Fruit fly (Drosophila melanogaster): ENCODE measurements around the gene CG12224.

The CG12224 gene

DNA sequence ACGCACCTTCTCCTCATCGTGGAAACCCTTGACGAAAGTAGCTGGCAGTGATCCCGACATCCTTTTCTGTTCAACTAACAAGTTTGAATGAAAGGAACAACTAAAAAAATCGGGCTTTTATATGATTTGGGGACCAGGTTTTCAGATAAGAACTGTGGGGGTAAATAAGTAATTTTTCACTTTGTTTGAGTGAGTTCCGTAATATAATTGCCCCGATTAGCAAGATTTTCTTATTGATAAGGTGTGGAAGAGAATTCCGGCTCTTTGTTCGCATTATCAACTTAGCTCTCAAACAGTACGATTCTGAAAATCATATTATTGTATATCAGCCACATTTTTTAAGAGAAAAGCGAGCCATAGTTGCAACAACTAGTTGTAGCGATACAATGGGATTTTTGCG, at the start of gene CG12224:
TSS of gene CG12224 (minus strand) at position 101 of the 400 bp plus-strand sequence.
- TF ChIP-seq bab1 (GFP tag; optimal IDR thresholded peaks at IDR 0.05) (no peak), Crg-1 (GFP tag; optimal IDR thresholded peaks at IDR 0.05) (no peak), Hr96 (GFP tag; optimal IDR thresholded peaks at IDR 0.05) (no peak), CG5204 (GFP tag; optimal IDR thresholded peaks at IDR 0.05) (no peak), CG14711 (tag; optimal IDR thresholded peaks at IDR 0.05) (no peak), pad (GFP tag; optimal IDR thresholded peaks at IDR 0.05) (no peak), ovo (GFP tag; optimal IDR thresholded peaks at IDR 0.05) (no peak), Clk (GFP tag; optimal IDR thresholded peaks at IDR 0.05) (no peak), CG33017 (tag; optimal IDR thresholded peaks at IDR 0.05) (no peak), CG12768 (GFP tag; optimal IDR thresholded peaks at IDR 0.05) (no peak), tj (GFP tag; optimal IDR thresholded peaks at IDR 0.05) (no peak), toe (GFP tag; optimal IDR thresholded peaks at IDR 0.05) (no peak), kay (GFP tag; ENCODE audit: borderline replicate concordance) (no peak), CG1620 (GFP tag; optimal IDR thresholded peaks at IDR 0.05) (no peak), CG11617 (GFP tag; optimal IDR thresholded peaks at IDR 0.05) (no peak), cnc (optimal IDR thresholded peaks at IDR 0.05) (no peak)

DNA sequence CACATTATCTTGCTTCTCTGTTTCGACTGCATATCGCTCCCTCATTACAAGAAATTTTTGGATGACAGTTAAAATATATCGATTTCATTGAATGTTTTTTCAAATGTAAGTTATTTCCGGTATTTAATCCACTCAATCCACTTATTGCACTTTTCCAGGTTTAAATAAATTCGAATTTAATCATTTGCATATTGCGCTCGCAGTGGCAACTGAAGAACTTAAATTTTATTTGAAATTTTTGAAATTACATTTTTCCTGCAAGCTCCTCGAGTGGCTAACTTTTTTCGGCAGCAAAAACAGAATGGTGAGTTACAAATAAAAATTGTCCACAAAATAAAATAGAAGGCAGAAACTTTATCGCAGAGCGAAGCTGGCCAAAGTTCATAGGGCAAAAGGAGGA, 49.8 kb upstream of the CG12224 start, which contains the start of the genes CG31358, CG42504 and CG42505:
TSS of gene CG31358 (minus strand) at position 101 of the 400 bp plus-strand sequence.
TSS of gene CG42504 (minus strand) at position 101 of the 400 bp plus-strand sequence.
TSS of gene CG42505 (minus strand) at position 101 of the 400 bp plus-strand sequence.
- TF ChIP-seq bab1 (GFP tag; optimal IDR thresholded peaks at IDR 0.05) (no peak), CG14711 (tag; optimal IDR thresholded peaks at IDR 0.05) (no peak), CG12768 (GFP tag; optimal IDR thresholded peaks at IDR 0.05) (no peak), ovo (GFP tag; optimal IDR thresholded peaks at IDR 0.05) (no peak), Crg-1 (GFP tag; optimal IDR thresholded peaks at IDR 0.05) (no peak), CG11617 (GFP tag; optimal IDR thresholded peaks at IDR 0.05) (no peak), CG7045 (GFP tag; optimal IDR thresholded peaks at IDR 0.05) (no peak), cnc (optimal IDR thresholded peaks at IDR 0.05) (no peak), pad (GFP tag; optimal IDR thresholded peaks at IDR 0.05) (no peak), CG33017 (tag; optimal IDR thresholded peaks at IDR 0.05) (no peak), kay (GFP tag; ENCODE audit: borderline replicate concordance) (no peak), toe (GFP tag; optimal IDR thresholded peaks at IDR 0.05) (no peak), CG5204 (GFP tag; optimal IDR thresholded peaks at IDR 0.05) (no peak), cic (GFP tag; optimal IDR thresholded peaks at IDR 0.05) (no peak), Clk (GFP tag; optimal IDR thresholded peaks at IDR 0.05) (no peak), Mnt (GFP tag; optimal IDR thresholded peaks at IDR 0.05) (no peak), CG7101 (tag; optimal IDR thresholded peaks at IDR 0.05) (no peak), Hr96 (GFP tag; optimal IDR thresholded peaks at IDR 0.05) (no peak)

DNA sequence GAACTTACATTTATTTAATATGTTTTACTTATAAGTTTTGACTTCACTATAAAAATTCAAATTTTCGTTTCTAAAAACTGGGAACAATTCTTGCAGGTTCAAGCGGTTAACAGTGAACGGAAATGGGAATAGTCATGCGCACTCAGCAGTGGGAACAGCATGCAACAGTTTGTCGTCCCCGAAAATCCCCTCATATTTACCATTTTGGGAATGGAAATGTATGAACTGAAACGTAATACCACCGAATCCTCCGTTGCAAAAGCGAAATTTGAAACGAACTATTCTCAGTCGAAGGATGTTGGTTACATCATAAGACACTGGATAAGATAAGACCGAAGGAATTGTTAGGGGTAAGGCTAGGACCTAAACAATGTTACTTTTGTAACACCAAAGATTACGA, 39.1 kb upstream of the CG12224 start:
- TF ChIP-seq Clk (GFP tag; optimal IDR thresholded peaks at IDR 0.05) (no peak), pad (GFP tag; optimal IDR thresholded peaks at IDR 0.05) (peak; percentile 85), CG7045 (GFP tag; optimal IDR thresholded peaks at IDR 0.05) (no peak), CG5204 (GFP tag; optimal IDR thresholded peaks at IDR 0.05) (no peak), CG7101 (tag; optimal IDR thresholded peaks at IDR 0.05) (no peak), kay (GFP tag; ENCODE audit: borderline replicate concordance) (no peak)

DNA sequence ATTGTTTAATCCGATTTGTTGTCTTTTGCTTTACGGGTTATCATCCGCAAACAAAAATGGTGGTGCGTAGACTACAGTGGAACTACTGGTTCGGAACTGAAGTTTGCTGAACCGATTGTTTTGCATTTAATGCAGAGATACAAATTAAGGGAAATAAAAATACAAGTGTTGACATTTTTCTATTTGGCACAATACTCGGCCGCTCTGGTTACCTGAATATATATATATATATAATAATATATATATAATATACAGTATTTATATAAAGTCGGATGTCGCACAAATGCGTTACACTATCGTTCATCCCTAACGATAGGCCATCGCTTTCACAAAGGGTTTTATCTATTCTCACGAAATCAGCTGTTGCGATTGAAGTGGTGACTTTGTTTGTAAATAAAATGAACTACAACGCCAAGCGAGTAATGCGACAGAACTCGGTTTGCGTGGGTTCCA, 35.0 kb upstream of the CG12224 start, which contains the start of the genes DCAF12 and Spt3:
TSS of gene DCAF12 (minus strand) at position 204 of the 453 bp plus-strand sequence.
TSS of gene Spt3 (plus strand) at position 329 of the 453 bp plus-strand sequence.
- TF ChIP-seq bab1 (GFP tag; optimal IDR thresholded peaks at IDR 0.05) (peak; percentile 66), toe (GFP tag; optimal IDR thresholded peaks at IDR 0.05) (peak; percentile 75), CG7101 (tag; optimal IDR thresholded peaks at IDR 0.05) (peak; percentile 49), cic (GFP tag; optimal IDR thresholded peaks at IDR 0.05) (no peak), Mnt (GFP tag; optimal IDR thresholded peaks at IDR 0.05) (peak; percentile 14), Hr96 (GFP tag; optimal IDR thresholded peaks at IDR 0.05) (peak; percentile 47), ovo (GFP tag; optimal IDR thresholded peaks at IDR 0.05) (peak; percentile 34), CG14711 (tag; optimal IDR thresholded peaks at IDR 0.05) (peak; percentile 53), CG5204 (GFP tag; optimal IDR thresholded peaks at IDR 0.05) (no peak), pad (GFP tag; optimal IDR thresholded peaks at IDR 0.05) (peak; percentile 47), CG11617 (GFP tag; optimal IDR thresholded peaks at IDR 0.05) (peak; percentile 54), kay (GFP tag; ENCODE audit: borderline replicate concordance) (no peak), CG12768 (GFP tag; optimal IDR thresholded peaks at IDR 0.05) (peak; percentile 48), CG7045 (GFP tag; optimal IDR thresholded peaks at IDR 0.05) (peak; percentile 55), cnc (optimal IDR thresholded peaks at IDR 0.05) (no peak), CG33017 (tag; optimal IDR thresholded peaks at IDR 0.05) (peak; percentile 5), Crg-1 (GFP tag; optimal IDR thresholded peaks at IDR 0.05) (no peak), Clk (GFP tag; optimal IDR thresholded peaks at IDR 0.05) (peak; percentile 32), CG1620 (GFP tag; optimal IDR thresholded peaks at IDR 0.05) (no peak), tj (GFP tag; optimal IDR thresholded peaks at IDR 0.05) (peak; percentile 8)

DNA sequence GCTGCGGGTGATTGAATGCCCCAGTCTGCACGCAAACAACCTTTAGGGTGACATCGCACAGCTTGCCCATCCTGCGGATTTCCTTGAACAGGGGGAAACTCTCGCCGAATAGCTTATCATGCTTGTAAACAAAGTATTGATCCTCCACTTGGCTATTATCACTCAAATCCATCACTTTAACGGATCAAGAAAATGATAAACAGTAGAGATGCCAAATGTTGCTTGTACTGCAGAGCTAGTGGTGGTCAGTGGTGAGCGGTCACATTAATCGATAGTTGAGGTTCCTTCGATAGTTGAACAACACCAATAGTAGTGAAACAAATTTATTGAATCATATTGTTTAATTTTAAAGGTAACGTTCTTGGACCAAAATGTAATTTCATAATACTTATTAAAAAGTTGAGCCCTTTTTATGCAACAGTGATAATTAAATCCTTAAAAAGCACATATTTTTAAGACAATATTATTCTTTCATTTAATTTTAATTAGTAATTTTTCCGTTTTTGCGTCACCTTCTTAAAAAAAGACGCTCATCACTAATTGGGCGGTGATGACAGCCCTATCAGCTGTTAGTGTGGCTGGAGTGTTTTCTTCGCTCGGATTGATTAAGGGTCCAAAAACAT, 28.5 kb upstream of the CG12224 start, which contains the start of the genes KLHL18 and GCC185:
TSS of gene KLHL18 (minus strand) at position 233 of the 623 bp plus-strand sequence.
TSS of gene GCC185 (plus strand) at position 571 of the 623 bp plus-strand sequence.
- peak; percentile 85 for TF ChIP-seq CG11617 (GFP tag; optimal IDR thresholded peaks at IDR 0.05)
- peak; percentile 82 for TF ChIP-seq CG7045 (GFP tag; optimal IDR thresholded peaks at IDR 0.05)
- peak; percentile 64 for TF ChIP-seq tj (GFP tag; optimal IDR thresholded peaks at IDR 0.05)
- peak; percentile 94 for TF ChIP-seq toe (GFP tag; optimal IDR thresholded peaks at IDR 0.05)
- TF ChIP-seq cnc (optimal IDR thresholded peaks at IDR 0.05): no peak
- peak; percentile 78 for TF ChIP-seq CG1620 (GFP tag; optimal IDR thresholded peaks at IDR 0.05)
- TF ChIP-seq bab1 (GFP tag; optimal IDR thresholded peaks at IDR 0.05): peak; percentile 78
- TF ChIP-seq CG5204 (GFP tag; optimal IDR thresholded peaks at IDR 0.05): peak; percentile 78
- TF ChIP-seq ovo (GFP tag; optimal IDR thresholded peaks at IDR 0.05): peak; percentile 66
- TF ChIP-seq CG14711 (tag; optimal IDR thresholded peaks at IDR 0.05): peak; percentile 92
- peak; percentile 79 for TF ChIP-seq CG7101 (tag; optimal IDR thresholded peaks at IDR 0.05)
- TF ChIP-seq kay (GFP tag; ENCODE audit: borderline replicate concordance): no peak
- peak; percentile 53 for TF ChIP-seq CG33017 (tag; optimal IDR thresholded peaks at IDR 0.05)
- peak; percentile 68 for TF ChIP-seq Mnt (GFP tag; optimal IDR thresholded peaks at IDR 0.05)
- peak; percentile 72 for TF ChIP-seq Crg-1 (GFP tag; optimal IDR thresholded peaks at IDR 0.05)
- peak; percentile 61 for TF ChIP-seq pad (GFP tag; optimal IDR thresholded peaks at IDR 0.05)
- TF ChIP-seq Hr96 (GFP tag; optimal IDR thresholded peaks at IDR 0.05): peak; percentile 79
- peak; percentile 77 for TF ChIP-seq Clk (GFP tag; optimal IDR thresholded peaks at IDR 0.05)
- peak; percentile 75 for TF ChIP-seq CG12768 (GFP tag; optimal IDR thresholded peaks at IDR 0.05)
- peak; percentile 14 for TF ChIP-seq cic (GFP tag; optimal IDR thresholded peaks at IDR 0.05)

Data from whole organism, adult.